Fruit fly (Drosophila melanogaster): ENCODE data around the gene CG34428.

Gene CG34428

dm6 chr3L:13036706-13037457 lies 24.7 kb upstream of the CG34428 start, which contains the start of gene Srrm1 (continued):
- TF ChIP-seq Asciz (GFP tag; optimal IDR thresholded peaks at IDR 0.05) = no peak
- TF ChIP-seq crol (GFP tag; IDR thresholded peaks at IDR 0.05) = peak; percentile 82
- no peak for TF ChIP-seq Optix (GFP tag; IDR thresholded peaks at IDR 0.05)
- TF ChIP-seq peb (GFP tag; IDR thresholded peaks at IDR 0.05) = no peak
- no peak for TF ChIP-seq tup (GFP tag; optimal IDR thresholded peaks at IDR 0.05)
- TF ChIP-seq CG10321 (GFP tag; IDR thresholded peaks at IDR 0.05) = no peak
- no peak for TF ChIP-seq disco-r (GFP tag; optimal IDR thresholded peaks at IDR 0.05)
- peak; percentile 1 for TF ChIP-seq eyg (GFP tag; optimal IDR thresholded peaks at IDR 0.05)
- no peak for TF ChIP-seq CG6765 (GFP tag; optimal IDR thresholded peaks at IDR 0.05)
- TF ChIP-seq CG7839 (tag; optimal IDR thresholded peaks at IDR 0.05) = peak; percentile 7
- TF ChIP-seq cas (GFP tag; IDR thresholded peaks at IDR 0.05) = no peak
- peak; percentile 52 for TF ChIP-seq NC2β (GFP tag; optimal IDR thresholded peaks at IDR 0.05)
- no peak for TF ChIP-seq CG5180 (GFP tag; optimal IDR thresholded peaks at IDR 0.05)
- peak; percentile 42 for TF ChIP-seq CG7786 (GFP tag; optimal IDR thresholded peaks at IDR 0.05)
- TF ChIP-seq Kr (GFP tag; optimal IDR thresholded peaks at IDR 0.05) = no peak
- TF ChIP-seq CG34224 (GFP tag; IDR thresholded peaks at IDR 0.05; ENCODE audit: partially characterized antibody) = peak; percentile 86
- TF ChIP-seq Gsc (GFP tag; IDR thresholded peaks at IDR 0.05) = no peak
- no peak for TF ChIP-seq CG2202 (tag; optimal IDR thresholded peaks at IDR 0.05)
- TF ChIP-seq chn (GFP tag; optimal IDR thresholded peaks at IDR 0.05) = peak; percentile 69
- no peak for TF ChIP-seq D19A (tag; optimal IDR thresholded peaks at IDR 0.05)
- peak; percentile 38 for TF ChIP-seq pum (GFP tag; optimal IDR thresholded peaks at IDR 0.05)
- peak; percentile 30 for TF ChIP-seq HmgD (GFP tag; optimal IDR thresholded peaks at IDR 0.05)
- peak; percentile 29; the same call in 1 of the 2 replicates for TF ChIP-seq CG9215 (GFP tag; IDR thresholded peaks at IDR 0.05)
- TF ChIP-seq Adf1 (GFP tag; IDR thresholded peaks at IDR 0.05) = peak; percentile 65
- TF ChIP-seq TFAM (GFP tag; optimal IDR thresholded peaks at IDR 0.05) = no peak
- peak; percentile 34 for TF ChIP-seq CG8944 (GFP tag; optimal IDR thresholded peaks at IDR 0.05)
- TF ChIP-seq Mes4 (GFP tag; optimal IDR thresholded peaks at IDR 0.05) = no peak
- peak; percentile 21; the same call in 1 of the 3 replicates for TF ChIP-seq ase (GFP tag; IDR thresholded peaks at IDR 0.05)
- no peak for TF ChIP-seq eve (GFP tag; optimal IDR thresholded peaks at IDR 0.05)
- 0 out of 2 replicates have a peak, but pooled peaks have one; percentile 21 for TF ChIP-seq CG31441 (GFP tag; IDR thresholded peaks at IDR 0.05)
- peak; percentile 39 for TF ChIP-seq B-H2 (GFP tag; optimal IDR thresholded peaks at IDR 0.05)
- peak in 1 of 2 experiments; percentile 54 for TF ChIP-seq insv (GFP tag; optimal IDR thresholded peaks at IDR 0.05)
- TF ChIP-seq unpg (GFP tag; optimal IDR thresholded peaks at IDR 0.05) = no peak
- TF ChIP-seq sob (GFP tag; IDR thresholded peaks at IDR 0.05) = peak; percentile 63
- no peak for TF ChIP-seq nom (GFP tag; optimal IDR thresholded peaks at IDR 0.05)
- no peak for TF ChIP-seq rib (GFP tag; IDR thresholded peaks at IDR 0.05)
- TF ChIP-seq Poxn (GFP tag; IDR thresholded peaks at IDR 0.05) = no peak
- TF ChIP-seq CG2875 (GFP tag; optimal IDR thresholded peaks at IDR 0.05) = no peak
- TF ChIP-seq bigmax (GFP tag; optimal IDR thresholded peaks at IDR 0.05) = no peak
- TF ChIP-seq wek (GFP tag; optimal IDR thresholded peaks at IDR 0.05) = no peak
- peak; percentile 67 for TF ChIP-seq trem (tag; optimal IDR thresholded peaks at IDR 0.05)
- TF ChIP-seq CG14667 (GFP tag; IDR thresholded peaks at IDR 0.05) = no peak
- no peak for TF ChIP-seq seq (GFP tag; IDR thresholded peaks at IDR 0.05)
- TF ChIP-seq CG7372 (GFP tag; IDR thresholded peaks at IDR 0.05) = 0 out of 2 replicates have a peak, but pooled peaks have one; percentile 21
- TF ChIP-seq CG18764 (GFP tag; optimal IDR thresholded peaks at IDR 0.05) = peak; percentile 24
- peak; percentile 41; the same call in 1 of the 2 replicates for TF ChIP-seq NFAT (GFP tag; IDR thresholded peaks at IDR 0.05)
- no peak for TF ChIP-seq CG12942 (GFP tag; optimal IDR thresholded peaks at IDR 0.05)
- TF ChIP-seq MTF-1 (GFP tag; optimal IDR thresholded peaks at IDR 0.05; ENCODE audit: borderline replicate concordance) = no peak
- TF ChIP-seq bsh (GFP tag; optimal IDR thresholded peaks at IDR 0.05) = no peak
- peak in 1 of 2 experiments; percentile 48 for TF ChIP-seq Hr51 (GFP tag; optimal IDR thresholded peaks at IDR 0.05)

All from whole organism, embryonic.